Fruit fly (Drosophila melanogaster) whole organism, embryonic: ENCODE results near the gene CG32379.

Experiments used
- Ada2b ChIP-seq: fragments of 200-800 bp; sonication (Bioruptor generic); IDR thresholded peaks from 2 replicates; pipeline ENCODE4 v1.3.6; 2022; ENCODE audit warnings: missing biosample characterization, missing genetic modification characterization
- Atf3 ChIP-seq: fragments of 200-800 bp; sonication (Bioruptor generic); optimal IDR thresholded peaks from 3 replicates; lab custom pipeline; 2016; ENCODE audit warnings: missing biosample characterization, missing genetic modification characterization
- B-H2 ChIP-seq: fragments of 200-800 bp; sonication (Bioruptor generic); optimal IDR thresholded peaks from 2 replicates; lab custom pipeline; 2018; ENCODE audit warnings: missing biosample characterization, mild to moderate bottlenecking, missing genetic modification characterization
- Bgb ChIP-seq: fragments of 200-800 bp; sonication (Bioruptor generic); IDR thresholded peaks from 2 replicates; pipeline ENCODE4 v1.3.6; 2022; ENCODE audit warnings: missing biosample characterization, missing genetic modification characterization; ENCODE audit not compliant: partially characterized antibody
- Bteb2 ChIP-seq: fragments of 200-800 bp; sonication (Bioruptor generic); optimal IDR thresholded peaks from 2 replicates; lab custom pipeline; 2016; ENCODE audit warnings: missing biosample characterization, missing genetic modification characterization
- CG12219 ChIP-seq: fragments of 200-800 bp; sonication (Bioruptor generic); optimal IDR thresholded peaks from 3 replicates; lab custom pipeline; 2018; ENCODE audit warnings: missing biosample characterization, mild to moderate bottlenecking, missing genetic modification characterization
- CG12299 ChIP-seq: fragments of 200-800 bp; sonication (Bioruptor generic); optimal IDR thresholded peaks from 2 replicates; lab custom pipeline; 2018; ENCODE audit warnings: missing biosample characterization, mild to moderate bottlenecking, missing genetic modification characterization
- CG13894 ChIP-seq: fragments of 200-800 bp; sonication (Bioruptor generic); optimal IDR thresholded peaks from 3 replicates; lab custom pipeline; 2018; ENCODE audit warnings: missing biosample characterization, mild to moderate bottlenecking, missing genetic modification characterization, moderate library complexity
- CG15269 ChIP-seq: fragments of 200-800 bp; sonication (Bioruptor generic); optimal IDR thresholded peaks from 2 replicates; lab custom pipeline; 2018; ENCODE audit warnings: missing biosample characterization, mild to moderate bottlenecking, missing genetic modification characterization, moderate library complexity
- CG15479 ChIP-seq: fragments of 200-800 bp; sonication (Bioruptor generic); optimal IDR thresholded peaks from 3 replicates; lab custom pipeline; 2019; ENCODE audit warnings: missing biosample characterization, mild to moderate bottlenecking, missing genetic modification characterization, moderate library complexity
- CG17361 ChIP-seq: fragments of 200-800 bp; sonication (Bioruptor generic); IDR thresholded peaks from 3 replicates; pipeline ENCODE4 v1.3.6; 2022; ENCODE audit warnings: missing biosample characterization, missing genetic modification characterization
- CG1832 ChIP-seq: fragments of 200-800 bp; sonication (Bioruptor generic); optimal IDR thresholded peaks from 2 replicates; lab custom pipeline; 2017; ENCODE audit warnings: missing biosample characterization, mild to moderate bottlenecking, missing genetic modification characterization, inconsistent platforms
- CG18476 ChIP-seq: fragments of 200-800 bp; sonication (Bioruptor generic); optimal IDR thresholded peaks from 2 replicates; lab custom pipeline; 2016; ENCODE audit warnings: missing biosample characterization, mild to moderate bottlenecking, missing genetic modification characterization
- CG3163 ChIP-seq: fragments of 200-800 bp; sonication (Bioruptor generic); optimal IDR thresholded peaks from 3 replicates; lab custom pipeline; 2016; ENCODE audit warnings: missing biosample characterization, missing genetic modification characterization
- CG32767 ChIP-seq: fragments of 200-800 bp; sonication (Bioruptor generic); IDR thresholded peaks from 2 replicates; pipeline ENCODE4 v1.3.6; 2022; ENCODE audit warnings: missing biosample characterization, missing genetic modification characterization
- CG3847 ChIP-seq: fragments of 200-800 bp; sonication (Bioruptor generic); IDR thresholded peaks from 2 replicates; pipeline ENCODE4 v1.3.6; 2022; ENCODE audit warnings: missing biosample characterization, missing genetic modification characterization
- CG4424 ChIP-seq: fragments of 200-800 bp; sonication (Bioruptor generic); optimal IDR thresholded peaks from 3 replicates; lab custom pipeline; 2016; ENCODE audit warnings: missing biosample characterization, missing genetic modification characterization
- CG6791 ChIP-seq: fragments of 200-800 bp; sonication (Bioruptor generic); IDR thresholded peaks from 3 replicates; pipeline ENCODE4 v1.3.6; 2022; ENCODE audit warnings: missing biosample characterization, missing genetic modification characterization; ENCODE audit not compliant: partially characterized antibody
- CG7357 ChIP-seq: fragments of 200-800 bp; sonication (Bioruptor generic); IDR thresholded peaks from 3 replicates; pipeline ENCODE4 v1.3.6; 2022; ENCODE audit warnings: missing biosample characterization, missing genetic modification characterization
- CG9876 ChIP-seq: fragments of 200-800 bp; sonication (Bioruptor generic); optimal IDR thresholded peaks from 2 replicates; lab custom pipeline; 2016; ENCODE audit warnings: missing biosample characterization, missing genetic modification characterization
- D19B ChIP-seq: fragments of 200-800 bp; sonication (Bioruptor generic); optimal IDR thresholded peaks from 2 replicates; lab custom pipeline; 2017; ENCODE audit warnings: missing biosample characterization, mild to moderate bottlenecking, missing genetic modification characterization
- Eip74EF ChIP-seq, 2 experiments: fragments of 200-800 bp in 1 of 2; fragments of >200 bp in 1 of 2; sonication (Bioruptor generic) in 1 of 2; optimal IDR thresholded peaks; 2 replicates each; lab custom pipeline; 2017 to 2019; ENCODE audit warnings: missing biosample characterization in 2 of 2, missing genetic modification characterization in 2 of 2, mild to moderate bottlenecking in 1 of 2, moderate library complexity in 1 of 2
- Ets65A ChIP-seq: fragments of 200-800 bp; sonication (Bioruptor generic); peaks from one replicate; lab custom pipeline; 2016; ENCODE audit warnings: missing biosample characterization, missing genetic modification characterization
- Fer1 ChIP-seq: fragments of 200-800 bp; sonication (Bioruptor generic); optimal IDR thresholded peaks from 2 replicates; lab custom pipeline; 2017; ENCODE audit warnings: missing biosample characterization, mild to moderate bottlenecking, missing genetic modification characterization
- HLH4C ChIP-seq: fragments of 200-800 bp; sonication (Bioruptor generic); IDR thresholded peaks from 3 replicates; pipeline ENCODE4 v1.3.6; 2022; ENCODE audit warnings: missing biosample characterization, missing genetic modification characterization; ENCODE audit not compliant: partially characterized antibody
- Hr39 ChIP-seq: fragments of >200 bp; optimal IDR thresholded peaks from 2 replicates; lab custom pipeline; 2017
- Hsf ChIP-seq: fragments of 200-800 bp; sonication (Bioruptor generic); optimal IDR thresholded peaks from 3 replicates; lab custom pipeline; 2016; ENCODE audit warnings: missing biosample characterization, missing genetic modification characterization
- MESR4 ChIP-seq: fragments of 200-800 bp; sonication (Bioruptor generic); optimal IDR thresholded peaks from 2 replicates; lab custom pipeline; 2018; ENCODE audit warnings: missing biosample characterization, mild to moderate bottlenecking, missing genetic modification characterization, moderate library complexity
- NfI ChIP-seq: fragments of 200-800 bp; sonication (Bioruptor generic); optimal IDR thresholded peaks from 3 replicates; lab custom pipeline; 2018; ENCODE audit warnings: missing biosample characterization, mild to moderate bottlenecking, missing genetic modification characterization, moderate library complexity
- Optix ChIP-seq: fragments of 200-800 bp; sonication (Bioruptor generic); IDR thresholded peaks from 3 replicates; pipeline ENCODE4 v1.3.6; 2022; ENCODE audit warnings: missing biosample characterization, missing genetic modification characterization
- YL-1 ChIP-seq: fragments of 200-800 bp; sonication (Bioruptor generic); optimal IDR thresholded peaks from 3 replicates; lab custom pipeline; 2017; ENCODE audit warnings: missing biosample characterization, mild to moderate bottlenecking, missing genetic modification characterization
- ato ChIP-seq: fragments of 200-800 bp; sonication (Bioruptor generic); IDR thresholded peaks from 2 replicates; pipeline ENCODE4 v1.3.6; 2022; ENCODE audit warnings: missing biosample characterization, missing genetic modification characterization; ENCODE audit not compliant: partially characterized antibody
- az2 ChIP-seq: fragments of 200-800 bp; sonication (Bioruptor generic); optimal IDR thresholded peaks from 3 replicates; lab custom pipeline; 2016; ENCODE audit warnings: missing biosample characterization, missing genetic modification characterization
- chn ChIP-seq: fragments of 200-800 bp; sonication (Bioruptor generic); optimal IDR thresholded peaks from 2 replicates; lab custom pipeline; 2016; ENCODE audit warnings: missing biosample characterization, missing genetic modification characterization
- cwo ChIP-seq: fragments of 200-800 bp; sonication (Bioruptor generic); optimal IDR thresholded peaks from 3 replicates; lab custom pipeline; 2017; ENCODE audit warnings: missing biosample characterization, missing genetic modification characterization, mild to moderate bottlenecking, moderate library complexity, missing genetic modification reagents
- dm ChIP-seq: fragments of 200-800 bp; sonication (Bioruptor generic); optimal IDR thresholded peaks from 3 replicates; lab custom pipeline; 2016; ENCODE audit warnings: missing biosample characterization, missing genetic modification characterization
- dmrt99B ChIP-seq: fragments of 200-800 bp; sonication (Bioruptor generic); optimal IDR thresholded peaks from 2 replicates; lab custom pipeline; 2018; ENCODE audit warnings: missing biosample characterization, mild to moderate bottlenecking, missing genetic modification characterization, moderate library complexity
- insv ChIP-seq, 2 experiments: fragments of 200-800 bp; sonication (Bioruptor generic); optimal IDR thresholded peaks; 3 replicates each; lab custom pipeline; 2016 to 2018; ENCODE audit warnings: missing biosample characterization in 2 of 2, missing genetic modification characterization in 2 of 2
- maf-S ChIP-seq: fragments of 200-800 bp; sonication (Bioruptor generic); optimal IDR thresholded peaks from 2 replicates; lab custom pipeline; 2016; ENCODE audit warnings: missing biosample characterization, missing genetic modification characterization
- mam ChIP-seq: fragments of 200-800 bp; sonication (Bioruptor generic); optimal IDR thresholded peaks from 3 replicates; lab custom pipeline; 2016; ENCODE audit warnings: missing biosample characterization, missing genetic modification characterization
- otp ChIP-seq: fragments of 200-800 bp; sonication (Bioruptor generic); IDR thresholded peaks from 3 replicates; pipeline ENCODE4, ENCODE4 v1.3.6; 2022; ENCODE audit warnings: missing biosample characterization, missing genetic modification characterization
- pita ChIP-seq: fragments of 200-800 bp; sonication (Bioruptor generic); optimal IDR thresholded peaks from 2 replicates; lab custom pipeline; 2017; ENCODE audit warnings: missing biosample characterization, mild to moderate bottlenecking, missing genetic modification characterization
- prd ChIP-seq, 3 experiments: fragments of >200 bp in 2 of 3; fragments of 200-800 bp in 1 of 3; sonication (Bioruptor generic) in 1 of 3; optimal IDR thresholded peaks in 2 of 3; IDR thresholded peaks in 1 of 3; 2 replicates in 2 of 3; 3 replicates in 1 of 3; pipeline versions ENCODE4 v1.3.6 to Lab custom; 2017 to 2022; ENCODE audit warnings: missing biosample characterization in 1 of 3, missing genetic modification characterization in 1 of 3
- slp2 ChIP-seq: fragments of 200-800 bp; sonication (Bioruptor generic); optimal IDR thresholded peaks from 2 replicates; lab custom pipeline; 2016; ENCODE audit warnings: missing biosample characterization, missing genetic modification characterization
- sna ChIP-seq: fragments of 200-800 bp; sonication (Bioruptor generic); IDR thresholded peaks from 2 replicates; pipeline ENCODE4 v1.3.6; 2022; ENCODE audit warnings: missing biosample characterization, missing genetic modification characterization; ENCODE audit not compliant: partially characterized antibody
- sob ChIP-seq: fragments of 200-800 bp; sonication (Bioruptor generic); IDR thresholded peaks from 2 replicates; pipeline ENCODE4 v1.3.6; 2022; ENCODE audit warnings: missing biosample characterization, missing genetic modification characterization
- zen ChIP-seq: fragments of 200-800 bp; sonication (Bioruptor generic); optimal IDR thresholded peaks from 3 replicates; lab custom pipeline; 2018; ENCODE audit warnings: missing biosample characterization, mild to moderate bottlenecking, missing genetic modification characterization, moderate library complexity
- zen2 ChIP-seq: fragments of 200-800 bp; sonication (Bioruptor generic); IDR thresholded peaks from 3 replicates; pipeline ENCODE4 v1.3.6; 2022; ENCODE audit warnings: missing biosample characterization, missing genetic modification characterization; ENCODE audit not compliant: partially characterized antibody

CG32379 gene

dm6 chr3L:7381359-7381976 is 14.7 kb upstream of the CG32379 start, which contains the start of the genes SMSr and smid (continued):
- TF ChIP-seq pita (GFP tag; lab: Kevin White, UChicago): no peak
- TF ChIP-seq MESR4 (GFP tag; lab: Kevin White, UChicago): peak; percentile 56
- TF ChIP-seq ato (GFP tag; lab: Robert Waterston, UW): peak; percentile 65
- TF ChIP-seq maf-S (GFP tag; lab: Kevin White, UChicago): peak; percentile 44
- no peak for TF ChIP-seq Hr39
- TF ChIP-seq Fer1: peak; percentile 33
- 0 out of 2 replicates have a peak, but pooled peaks have one; percentile 23 for TF ChIP-seq Ada2b
- peak; percentile 75 for TF ChIP-seq CG6791 (GFP tag; lab: Robert Waterston, UW)
- no peak for TF ChIP-seq otp (GFP tag; lab: Robert Waterston, UW)
- TF ChIP-seq YL-1 (GFP tag; lab: Kevin White, UChicago): peak; percentile 78
- peak; percentile 49 for TF ChIP-seq dm (GFP tag; lab: Kevin White, UChicago)
- TF ChIP-seq insv (GFP tag; optimal IDR thresholded peaks at IDR 0.05; lab: Kevin White, UChicago): peak in 1 of 2 experiments; percentile 44
- peak; percentile 59 for TF ChIP-seq CG15269
- TF ChIP-seq Bteb2: peak; percentile 39
- peak; percentile 47; the same call in 1 of the 2 replicates for TF ChIP-seq CG3847 (GFP tag; lab: Robert Waterston, UW)
- peak; percentile 88 for TF ChIP-seq HLH4C (GFP tag; lab: Robert Waterston, UW)
- TF ChIP-seq CG32767 (GFP tag; lab: Robert Waterston, UW): peak; percentile 18; the same call in 1 of the 2 replicates
- TF ChIP-seq CG4424 (GFP tag; lab: Kevin White, UChicago): peak; percentile 42
- peak; percentile 96 for TF ChIP-seq Ets65A (GFP tag; lab: Kevin White, UChicago)
- TF ChIP-seq sna (GFP tag; lab: Robert Waterston, UW): peak; percentile 78
- TF ChIP-seq chn: peak; percentile 54
- peak; percentile 26 for TF ChIP-seq cwo
- peak; percentile 86 for TF ChIP-seq Bgb (GFP tag; lab: Robert Waterston, UW)
- peak; percentile 6 for TF ChIP-seq D19B (GFP tag; lab: Kevin White, UChicago)
- TF ChIP-seq CG9876: peak; percentile 18
- TF ChIP-seq CG18476: peak; percentile 6
- TF ChIP-seq az2 (GFP tag; lab: Kevin White, UChicago): peak; percentile 45
- peak; percentile 66 for TF ChIP-seq mam (GFP tag; lab: Kevin White, UChicago)
- peak; percentile 80 for TF ChIP-seq CG1832 (GFP tag; lab: Kevin White, UChicago)
- TF ChIP-seq Atf3 (GFP tag; lab: Kevin White, UChicago): peak; percentile 20
- TF ChIP-seq NfI (GFP tag; lab: Kevin White, UChicago): peak; percentile 58
- TF ChIP-seq prd (optimal IDR thresholded peaks at IDR 0.05; lab: Kevin White, UChicago): no peak
- TF ChIP-seq prd (GFP tag; IDR thresholded peaks at IDR 0.05; lab: Robert Waterston, UW): peak; percentile 63; the same call in 2 of the 3 replicates
- TF ChIP-seq CG15479 (GFP tag; lab: Kevin White, UChicago): no peak
- peak; percentile 68 for TF ChIP-seq Hsf
- TF ChIP-seq CG12299 (tag; lab: Kevin White, UChicago): no peak
- TF ChIP-seq B-H2 (GFP tag; lab: Kevin White, UChicago): peak; percentile 23
- TF ChIP-seq dmrt99B: peak; percentile 49
- TF ChIP-seq CG13894: peak; percentile 27
- peak; percentile 52 for TF ChIP-seq sob
- peak; percentile 82 for TF ChIP-seq CG17361 (GFP tag; lab: Robert Waterston, UW)
- peak; percentile 16 for TF ChIP-seq CG12219 (GFP tag; lab: Kevin White, UChicago)
- peak; percentile 25 to 73 for TF ChIP-seq Eip74EF (GFP tag; optimal IDR thresholded peaks at IDR 0.05; lab: Kevin White, UChicago)
- peak; percentile 24 for TF ChIP-seq CG3163
- TF ChIP-seq CG7357: peak; percentile 99
- TF ChIP-seq zen2 (GFP tag; lab: Robert Waterston, UW): peak; percentile 53; the same call in 2 of the 3 replicates
- TF ChIP-seq Optix: no peak
- peak; percentile 42 for TF ChIP-seq slp2 (GFP tag; lab: Kevin White, UChicago)
- TF ChIP-seq zen (tag; lab: Kevin White, UChicago): peak; percentile 77
